Worm (Caenorhabditis elegans) whole organism, L4/young adult: Measurements from ENCODE around the gene srp-6.

Experiments used
- W03F9.2 ChIP-seq: fragments of 150-350 bp; optimal IDR thresholded peaks from 2 replicates; lab custom pipeline; 2014; ENCODE audit warnings: missing biosample characterization, missing genetic modification characterization
- dao-5 ChIP-seq: sonication (generic microtip); optimal IDR thresholded peaks from 2 replicates; lab custom pipeline; 2016; ENCODE audit warnings: missing genotype, missing genetic modification characterization, moderate library complexity, missing compliant biosample characterization
- him-1 ChIP-seq: sonication (generic microtip); optimal IDR thresholded peaks from 2 replicates; lab custom pipeline; 2016; ENCODE audit warnings: missing genotype, missing genetic modification reagents, missing genetic modification characterization, missing compliant biosample characterization

Gene srp-6

DNA sequence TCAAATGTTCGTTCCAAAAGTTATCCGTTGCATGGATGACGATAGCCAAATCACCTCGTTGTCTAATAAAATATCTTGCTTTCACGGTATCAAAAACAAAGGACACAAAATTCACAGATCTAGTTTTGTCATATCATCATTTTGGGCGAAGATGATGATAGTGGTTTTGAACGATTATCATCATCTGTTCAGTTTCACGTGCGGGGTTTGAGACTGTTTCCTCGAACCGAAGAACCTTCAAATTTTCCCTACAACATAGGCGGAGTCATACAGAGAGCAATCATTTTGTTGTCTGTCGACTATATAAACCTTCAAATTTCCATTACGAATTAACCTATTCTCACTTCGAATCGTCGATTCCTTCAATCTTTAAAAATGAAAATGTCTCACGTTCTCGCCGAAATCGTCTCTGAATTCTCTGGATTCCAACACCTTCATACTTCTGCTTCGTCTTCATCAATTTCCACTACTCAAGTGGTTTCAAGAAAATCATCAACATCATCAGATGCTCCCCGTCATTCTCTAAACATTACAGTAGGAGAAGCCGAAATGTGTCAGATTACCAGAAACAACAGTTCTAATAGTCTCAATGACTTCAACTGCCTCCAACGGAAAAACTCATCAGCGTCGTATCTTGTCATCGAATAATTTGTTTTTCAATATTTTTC lies 27.3 kb upstream of the srp-6 start, which contains the start of gene F18E3.11:
F18E3.11 (plus strand) TSS at position 376 of the 668 bp plus-strand sequence.
- TF ChIP-seq dao-5 (tag; lab: Kevin White, UChicago): no peak
- no peak for TF ChIP-seq W03F9.2 (tag; lab: Kevin White, UChicago)
- TF ChIP-seq him-1 (tag; lab: Kevin White, UChicago): no peak

DNA sequence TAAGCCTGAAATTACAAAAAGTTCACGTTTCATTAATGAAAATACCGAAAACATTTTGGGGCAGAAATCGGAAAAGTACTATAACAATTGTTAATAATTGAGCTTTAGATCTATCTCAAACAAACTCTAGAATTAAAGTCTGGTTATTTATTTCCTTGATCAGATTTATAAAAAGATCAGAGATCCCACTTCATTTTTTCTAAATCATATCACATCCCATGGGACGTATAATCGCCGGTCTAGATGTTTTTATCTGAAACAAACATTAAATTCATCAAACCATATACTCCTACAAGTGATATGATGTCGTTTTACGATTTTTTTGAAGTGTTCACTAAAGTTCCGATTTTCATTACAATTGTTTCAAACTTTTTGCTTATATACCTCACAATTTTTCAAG lies 25.8 kb upstream of the srp-6 start, which contains the start of gene str-41:
str-41 (plus strand) TSS at position 301 of the 400 bp plus-strand sequence.
- TF ChIP-seq him-1 (tag; lab: Kevin White, UChicago) (no peak), dao-5 (tag; lab: Kevin White, UChicago) (no peak), W03F9.2 (tag; lab: Kevin White, UChicago) (no peak)

DNA sequence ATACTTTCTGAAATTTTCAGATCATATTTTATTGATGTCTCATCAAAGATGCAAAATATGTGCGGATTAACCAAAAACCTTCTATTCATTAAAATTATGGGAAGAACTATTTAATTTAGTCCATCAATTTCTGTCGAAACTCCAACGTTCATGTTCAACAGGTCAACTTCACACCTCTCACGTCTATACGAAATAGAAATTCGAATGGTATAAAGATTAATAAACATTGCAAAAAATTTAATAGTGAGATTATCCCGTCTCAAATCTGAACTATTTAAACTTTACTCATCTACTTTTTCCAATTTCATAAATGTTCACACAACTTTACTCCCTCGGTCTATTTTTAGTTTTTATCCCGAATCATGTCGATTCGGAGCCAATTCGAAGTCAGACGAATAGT lies 23.7 kb upstream of the srp-6 start, which contains the start of gene R13D7.2:
R13D7.2 (plus strand) TSS at position 301 of the 400 bp plus-strand sequence.
- TF ChIP-seq W03F9.2 (tag; lab: Kevin White, UChicago) (no peak), dao-5 (tag; lab: Kevin White, UChicago) (no peak), him-1 (tag; lab: Kevin White, UChicago) (no peak)

DNA sequence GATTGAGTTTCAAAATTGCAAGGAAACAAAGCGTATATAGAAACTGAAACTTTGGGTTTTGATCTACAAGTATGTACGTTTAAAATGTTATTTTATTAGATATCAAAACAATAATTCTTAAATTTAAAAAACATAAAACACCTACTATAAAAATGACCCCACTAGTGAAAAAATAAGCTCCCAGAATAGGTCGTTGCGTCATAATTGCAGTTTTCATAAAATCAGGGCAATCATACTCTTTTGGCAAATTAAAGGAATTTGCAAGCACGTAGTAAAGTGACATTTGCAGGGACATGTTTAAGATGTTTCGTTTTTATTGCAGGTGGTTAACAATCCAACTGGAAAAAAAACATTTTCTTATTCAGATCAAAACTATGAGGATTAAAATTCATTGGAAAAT lies 22.6 kb upstream of the srp-6 start, which contains the start of gene srt-6:
srt-6 (minus strand) TSS at position 295 of the 400 bp plus-strand sequence.
- TF ChIP-seq him-1 (tag; lab: Kevin White, UChicago) (no peak), W03F9.2 (tag; lab: Kevin White, UChicago) (no peak), dao-5 (tag; lab: Kevin White, UChicago) (no peak)

DNA sequence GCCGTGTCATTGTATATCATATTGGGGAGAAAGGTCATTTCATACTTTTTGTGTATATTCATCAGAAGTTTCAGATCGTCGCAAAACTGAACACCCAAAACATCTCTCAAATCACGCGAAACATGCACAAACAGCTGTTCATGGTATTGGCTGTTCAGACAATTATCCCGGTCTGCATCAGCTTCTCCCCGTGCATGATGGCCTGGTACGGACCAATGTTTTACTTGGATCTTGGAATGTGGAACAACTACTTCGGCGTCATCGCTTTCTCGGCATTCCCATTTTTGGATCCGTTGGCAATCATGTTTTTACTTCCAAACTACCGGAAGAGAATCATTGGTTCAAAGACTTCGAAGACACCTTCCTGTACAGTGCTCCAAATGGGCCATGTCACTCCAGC lies 17.6 kb upstream of the srp-6 start:
- TF ChIP-seq W03F9.2 (tag; lab: Kevin White, UChicago) (no peak), dao-5 (tag; lab: Kevin White, UChicago) (no peak), him-1 (tag; lab: Kevin White, UChicago) (no peak)

DNA sequence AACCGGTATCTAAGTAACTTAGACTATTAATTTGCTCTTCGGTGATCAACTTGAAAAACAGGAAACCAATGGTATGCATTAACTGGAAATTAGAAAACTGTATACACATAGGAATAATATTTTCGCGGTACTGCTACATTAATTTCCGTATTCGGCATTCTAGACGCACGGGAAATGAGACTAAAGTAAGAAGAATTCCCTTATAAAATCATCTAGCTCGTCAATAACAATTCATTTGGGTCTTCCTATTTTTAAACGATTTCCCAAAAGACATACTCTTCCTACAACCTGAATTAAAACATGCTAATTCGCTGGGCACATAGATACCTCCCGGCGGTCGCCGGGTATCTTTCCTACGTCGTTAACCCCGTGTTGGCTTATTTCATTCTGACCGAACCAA lies 16.5 kb upstream of the srp-6 start, which contains the start of gene srj-13:
srj-13 (plus strand) TSS at position 301 of the 400 bp plus-strand sequence.
- TF ChIP-seq W03F9.2 (tag; lab: Kevin White, UChicago) (no peak), dao-5 (tag; lab: Kevin White, UChicago) (no peak), him-1 (tag; lab: Kevin White, UChicago) (no peak)

DNA sequence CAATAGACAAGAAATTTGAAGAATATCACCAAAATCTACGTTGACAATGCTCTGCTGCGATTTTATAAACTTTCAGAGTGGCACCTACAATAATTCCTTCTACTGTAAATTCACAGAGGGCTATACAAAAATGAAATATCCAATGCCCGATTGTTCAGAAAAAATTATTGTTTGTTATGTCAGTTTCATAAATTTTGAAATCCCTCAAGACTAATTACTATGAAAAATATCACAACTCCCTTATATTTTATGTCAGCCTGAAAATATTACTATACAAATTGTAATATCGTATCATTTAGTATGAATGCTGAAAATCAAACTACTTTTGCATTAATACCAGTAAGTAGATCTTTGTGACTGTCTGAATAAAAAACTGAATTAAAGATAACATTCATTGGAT lies 14.7 kb upstream of the srp-6 start, which contains the start of gene srx-60:
srx-60 (plus strand) TSS at position 301 of the 400 bp plus-strand sequence.
- TF ChIP-seq dao-5 (tag; lab: Kevin White, UChicago) (no peak), him-1 (tag; lab: Kevin White, UChicago) (no peak), W03F9.2 (tag; lab: Kevin White, UChicago) (no peak)

DNA sequence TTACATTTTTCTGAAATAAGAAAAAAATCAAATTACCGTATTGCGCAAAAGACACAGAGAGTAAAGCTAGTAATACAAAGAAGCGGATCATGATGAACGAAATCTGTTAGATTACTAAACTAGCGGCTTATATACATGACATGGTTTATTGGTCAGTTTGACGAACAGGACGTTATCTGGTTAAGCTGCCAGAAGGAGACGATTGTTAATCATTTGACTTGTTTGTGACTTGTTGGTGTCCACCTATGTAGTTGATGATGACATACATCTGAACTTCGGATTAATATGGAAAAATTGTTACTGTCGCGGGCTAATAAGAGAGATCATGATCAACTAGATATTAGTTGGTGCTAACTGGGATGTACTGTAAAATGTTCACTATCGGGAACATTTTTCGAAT lies 14.2 kb upstream of the srp-6 start, which contains the start of gene cnc-9:
cnc-9 (minus strand) TSS at position 101 of the 400 bp plus-strand sequence.
- TF ChIP-seq W03F9.2 (tag; lab: Kevin White, UChicago) (no peak), dao-5 (tag; lab: Kevin White, UChicago) (no peak), him-1 (tag; lab: Kevin White, UChicago) (no peak)

DNA sequence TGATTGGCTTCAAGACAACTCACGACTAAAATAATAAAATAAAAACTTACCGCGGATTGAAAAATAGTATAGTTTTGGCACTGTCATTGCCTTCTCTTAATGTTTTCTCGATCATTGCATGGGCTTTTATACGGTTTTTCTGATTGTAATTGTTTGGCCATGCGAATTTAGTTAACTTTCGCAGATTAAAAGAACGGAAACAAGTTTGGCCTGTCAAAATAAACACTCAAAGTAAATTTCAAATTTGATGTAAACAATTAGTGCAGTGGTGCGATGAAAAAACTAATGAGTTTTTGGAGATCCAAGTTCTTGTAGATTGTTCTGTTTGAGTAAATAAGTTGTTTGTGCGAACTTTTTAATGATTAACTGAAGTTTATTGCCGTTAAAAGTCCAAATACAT lies 13.3 kb upstream of the srp-6 start, which contains the start of gene gst-41:
gst-41 (minus strand) TSS at position 101 of the 400 bp plus-strand sequence.
- TF ChIP-seq W03F9.2 (tag; lab: Kevin White, UChicago) (no peak), dao-5 (tag; lab: Kevin White, UChicago) (no peak), him-1 (tag; lab: Kevin White, UChicago) (no peak)

DNA sequence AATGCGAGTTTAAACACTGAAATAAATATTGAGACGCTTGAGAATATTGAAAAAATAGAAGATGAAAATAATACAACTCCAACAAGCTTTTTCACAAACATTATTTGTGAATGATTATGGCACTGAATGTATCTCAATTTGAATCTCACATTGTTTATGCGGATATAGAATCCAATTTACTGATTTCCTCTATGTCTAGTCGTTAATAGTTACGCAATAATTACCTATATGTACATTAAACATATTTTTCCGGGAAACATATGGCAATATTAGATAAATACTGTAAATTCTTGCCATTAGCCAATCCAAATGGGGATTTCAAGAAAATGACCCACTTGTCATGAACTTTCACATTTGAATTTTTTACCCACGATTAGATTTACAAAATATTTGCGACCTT lies 9.5 kb upstream of the srp-6 start, which contains the start of gene srx-9:
srx-9 (minus strand) TSS at position 101 of the 400 bp plus-strand sequence.
- no peak for TF ChIP-seq W03F9.2 (tag; lab: Kevin White, UChicago)
- no peak for TF ChIP-seq him-1 (tag; lab: Kevin White, UChicago)
- TF ChIP-seq dao-5 (tag; lab: Kevin White, UChicago): no peak

DNA sequence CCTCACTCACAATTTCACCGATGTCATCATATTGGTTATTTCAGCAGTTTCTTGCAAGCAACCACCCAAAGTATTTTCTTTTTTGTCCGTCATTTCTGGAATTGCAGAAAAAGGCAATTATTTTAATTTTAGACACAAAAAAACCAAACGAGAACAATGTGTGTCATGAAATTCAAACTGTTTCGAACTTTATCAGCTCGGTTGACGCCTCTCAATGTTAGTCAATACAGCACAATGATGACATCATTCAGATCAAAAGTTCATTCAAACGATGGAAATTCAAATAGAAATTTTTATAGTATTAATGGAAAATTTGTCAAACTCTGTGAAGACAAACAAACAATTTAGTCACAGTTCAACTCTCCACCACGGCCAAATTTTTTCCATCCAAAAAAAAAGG lies 6.0 kb upstream of the srp-6 start, which contains the start of gene fbxa-105:
fbxa-105 (minus strand) TSS at position 97 of the 400 bp plus-strand sequence.
- no peak for TF ChIP-seq dao-5 (tag; lab: Kevin White, UChicago)
- TF ChIP-seq him-1 (tag; lab: Kevin White, UChicago): no peak
- TF ChIP-seq W03F9.2 (tag; lab: Kevin White, UChicago): no peak

DNA sequence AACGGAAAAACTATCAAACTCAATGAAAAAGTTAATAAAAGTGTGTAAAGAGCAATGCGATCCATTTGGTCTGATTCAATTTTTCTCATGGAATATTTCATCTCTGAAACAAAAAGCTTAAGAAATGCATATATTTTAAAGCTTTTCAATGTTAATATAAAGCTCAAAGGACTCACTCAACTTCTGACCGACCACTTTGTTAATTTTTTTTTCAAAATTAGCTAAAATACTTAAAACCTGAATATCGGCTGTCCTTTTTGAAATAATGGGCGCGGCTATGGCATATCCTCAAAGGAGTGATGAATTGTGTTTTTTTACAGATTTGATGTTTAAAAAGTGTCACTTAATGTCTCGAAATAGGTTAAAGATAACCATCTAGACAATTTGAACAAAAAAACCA lies 3.9 kb upstream of the srp-6 start, which contains the start of gene C02H6.1:
C02H6.1 (minus strand) TSS at position 101 of the 400 bp plus-strand sequence.
- TF ChIP-seq dao-5 (tag; lab: Kevin White, UChicago) (no peak), W03F9.2 (tag; lab: Kevin White, UChicago) (no peak), him-1 (tag; lab: Kevin White, UChicago) (no peak)

DNA sequence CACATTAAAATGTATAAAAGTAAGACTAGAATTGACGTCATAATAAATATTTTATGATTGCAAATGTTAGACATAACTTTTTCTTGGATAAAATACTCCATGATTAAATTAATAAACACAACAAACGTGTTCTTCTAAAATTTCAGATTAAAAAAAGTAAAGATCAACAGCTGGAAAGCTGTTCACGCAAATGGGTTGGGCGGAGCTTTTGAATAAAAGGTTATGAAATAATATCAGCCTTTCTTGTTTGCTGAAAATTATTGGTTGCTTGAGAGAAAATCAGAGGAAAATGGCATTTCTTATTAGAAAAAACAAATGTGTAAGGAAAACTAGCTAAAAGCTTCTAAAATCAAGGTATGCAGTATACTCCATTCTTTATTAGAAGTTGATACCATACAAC lies 1.9 kb upstream of the srp-6 start, which contains the start of gene C02H6.3:
C02H6.3 (minus strand) TSS at position 101 of the 400 bp plus-strand sequence.
- TF ChIP-seq W03F9.2 (tag; lab: Kevin White, UChicago) (no peak), dao-5 (tag; lab: Kevin White, UChicago) (no peak), him-1 (tag; lab: Kevin White, UChicago) (no peak)
